Fruit fly (Drosophila melanogaster) whole organism, pupa: ENCODE results near the gene CG33791.
A peak's percentile ranks its signal among the peaks of the same experiment; 100 is the strongest.

ENCODE experiments used
- CG10348 ChIP-seq: fragments of 200-800 bp; sonication (Bioruptor generic); IDR thresholded peaks from 2 replicates; pipeline ENCODE4 v1.3.6; 2022; ENCODE audit warnings: missing biosample characterization, missing genetic modification characterization
- CG12605 ChIP-seq: fragments of 200-800 bp; sonication (Bioruptor generic); IDR thresholded peaks from 2 replicates; pipeline ENCODE4 v1.3.6; 2022; ENCODE audit warnings: missing biosample characterization, missing genetic modification characterization
- CG13204 ChIP-seq: fragments of 200-800 bp; sonication (Bioruptor generic); optimal IDR thresholded peaks from 2 replicates; lab custom pipeline; 2018; ENCODE audit warnings: missing biosample characterization, mild to moderate bottlenecking, missing genetic modification characterization, moderate library complexity
- CG14655 ChIP-seq: fragments of 200-800 bp; sonication (Bioruptor generic); optimal IDR thresholded peaks from 3 replicates; lab custom pipeline; 2017; ENCODE audit warnings: mild to moderate bottlenecking, missing biosample characterization, missing genetic modification reagents, missing genetic modification characterization
- CG15710 ChIP-seq: fragments of 200-800 bp; sonication (Bioruptor generic); optimal IDR thresholded peaks from 2 replicates; lab custom pipeline; 2018; ENCODE audit warnings: missing biosample characterization, mild to moderate bottlenecking, missing genetic modification characterization, moderate library complexity
- CG32121 ChIP-seq: fragments of 200-800 bp; sonication (Bioruptor generic); IDR thresholded peaks from 2 replicates; pipeline ENCODE4 v1.3.6; 2022; ENCODE audit warnings: missing biosample characterization, missing genetic modification characterization
- CG34367 ChIP-seq: fragments of 200-800 bp; sonication (Bioruptor generic); optimal IDR thresholded peaks from 2 replicates; lab custom pipeline; 2018; ENCODE audit warnings: missing biosample characterization, mild to moderate bottlenecking, missing genetic modification characterization
- CG4496 ChIP-seq: fragments of 200-800 bp; sonication (Bioruptor generic); IDR thresholded peaks from 3 replicates; pipeline ENCODE4 v1.3.6; 2022; ENCODE audit warnings: missing biosample characterization, missing genetic modification characterization
- CG8159 ChIP-seq: fragments of 200-800 bp; sonication (Bioruptor generic); optimal IDR thresholded peaks from 3 replicates; lab custom pipeline; 2018; ENCODE audit warnings: missing biosample characterization, mild to moderate bottlenecking, missing genetic modification characterization, moderate library complexity
- CG8301 ChIP-seq: fragments of 200-800 bp; sonication (Bioruptor generic); optimal IDR thresholded peaks from 2 replicates; lab custom pipeline; 2018; ENCODE audit warnings: missing biosample characterization, mild to moderate bottlenecking, missing genetic modification characterization
- CG9948 ChIP-seq: fragments of 200-800 bp; sonication (Bioruptor generic); optimal IDR thresholded peaks from 2 replicates; lab custom pipeline; 2018; ENCODE audit warnings: missing biosample characterization, mild to moderate bottlenecking, missing genetic modification characterization, moderate library complexity
- D1 ChIP-seq: fragments of 200-800 bp; sonication (Bioruptor generic); optimal IDR thresholded peaks from 2 replicates; lab custom pipeline; 2018; ENCODE audit warnings: missing biosample characterization, mild to moderate bottlenecking, missing genetic modification characterization, moderate library complexity
- EcR ChIP-seq: fragments of 200-800 bp; sonication (Bioruptor generic); optimal IDR thresholded peaks from 3 replicates; lab custom pipeline; 2019; ENCODE audit warnings: missing biosample characterization, missing genetic modification characterization, mild to moderate bottlenecking, moderate library complexity, missing genetic modification reagents
- Ets98B ChIP-seq: fragments of 200-800 bp; sonication (Bioruptor generic); IDR thresholded peaks from 2 replicates; pipeline ENCODE4 v1.3.6; 2022; ENCODE audit warnings: missing biosample characterization, missing genetic modification characterization
- Pif1A ChIP-seq: fragments of 200-800 bp; sonication (Bioruptor generic); optimal IDR thresholded peaks from 3 replicates; lab custom pipeline; 2016; ENCODE audit warnings: missing biosample characterization, missing genetic modification characterization
- Pif1B ChIP-seq: fragments of 200-800 bp; sonication (Bioruptor generic); optimal IDR thresholded peaks from 3 replicates; lab custom pipeline; 2016; ENCODE audit warnings: missing biosample characterization, missing genetic modification characterization
- Snoo ChIP-seq: fragments of 200-800 bp; sonication (Bioruptor generic); optimal IDR thresholded peaks from 3 replicates; lab custom pipeline; 2017; ENCODE audit warnings: missing biosample characterization, mild to moderate bottlenecking, missing genetic modification characterization, inconsistent platforms
- fd96Ca ChIP-seq: fragments of 200-800 bp; sonication (Bioruptor generic); IDR thresholded peaks from 3 replicates; pipeline ENCODE4 v1.3.6; 2022; ENCODE audit warnings: missing biosample characterization, missing genetic modification characterization
- gl ChIP-seq: fragments of 200-800 bp; sonication (Bioruptor generic); optimal IDR thresholded peaks from 2 replicates; lab custom pipeline; 2018; ENCODE audit warnings: missing biosample characterization, mild to moderate bottlenecking, missing genetic modification characterization
- rn ChIP-seq: fragments of 200-800 bp; sonication (Bioruptor generic); IDR thresholded peaks from 2 replicates; pipeline ENCODE4 v1.3.6; 2022; ENCODE audit warnings: missing biosample characterization, missing genetic modification characterization

The CG33791 gene

DNA sequence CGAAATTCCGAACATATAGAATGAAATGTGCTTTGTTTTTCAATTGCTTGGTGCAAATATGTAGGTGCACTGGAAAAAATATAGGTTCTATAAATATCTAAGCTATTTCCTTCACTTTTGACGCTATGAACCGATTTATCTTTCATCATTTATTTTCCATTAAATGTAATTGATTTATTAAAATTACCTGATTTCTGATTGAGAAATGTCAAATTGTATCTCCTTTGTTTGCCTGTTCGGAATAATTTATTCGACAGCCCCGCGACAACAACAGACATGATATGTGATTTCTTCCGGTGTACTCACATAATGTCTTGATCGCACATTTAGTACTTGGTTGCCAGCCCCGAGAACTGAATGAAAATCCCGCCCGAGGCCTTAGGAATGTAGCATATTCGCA lies 6.9 kb downstream of the CG33791 start:
- peak; percentile 40 for TF ChIP-seq CG8159 (tag; lab: Kevin White, UChicago)
- 0 out of 3 replicates have a peak, but pooled peaks have one; percentile 23 for TF ChIP-seq fd96Ca
- peak; percentile 42 for TF ChIP-seq CG8301 (tag; lab: Kevin White, UChicago)
- TF ChIP-seq EcR (GFP tag; lab: Kevin White, UChicago): no peak
- TF ChIP-seq CG9948 (tag; lab: Kevin White, UChicago): no peak
- peak; percentile 27; the same call in 1 of the 2 replicates for TF ChIP-seq CG10348 (GFP tag; lab: Robert Waterston, UW)
- no peak for TF ChIP-seq CG15710
- peak; percentile 45; the same call in 1 of the 2 replicates for TF ChIP-seq CG32121 (GFP tag; lab: Robert Waterston, UW)
- no peak for TF ChIP-seq CG12605
- peak; percentile 35; the same call in 1 of the 3 replicates for TF ChIP-seq CG4496 (GFP tag; lab: Robert Waterston, UW)
- TF ChIP-seq Pif1A (GFP tag; lab: Kevin White, UChicago): peak; percentile 43
- no peak for TF ChIP-seq Pif1B (GFP tag; lab: Kevin White, UChicago)

DNA sequence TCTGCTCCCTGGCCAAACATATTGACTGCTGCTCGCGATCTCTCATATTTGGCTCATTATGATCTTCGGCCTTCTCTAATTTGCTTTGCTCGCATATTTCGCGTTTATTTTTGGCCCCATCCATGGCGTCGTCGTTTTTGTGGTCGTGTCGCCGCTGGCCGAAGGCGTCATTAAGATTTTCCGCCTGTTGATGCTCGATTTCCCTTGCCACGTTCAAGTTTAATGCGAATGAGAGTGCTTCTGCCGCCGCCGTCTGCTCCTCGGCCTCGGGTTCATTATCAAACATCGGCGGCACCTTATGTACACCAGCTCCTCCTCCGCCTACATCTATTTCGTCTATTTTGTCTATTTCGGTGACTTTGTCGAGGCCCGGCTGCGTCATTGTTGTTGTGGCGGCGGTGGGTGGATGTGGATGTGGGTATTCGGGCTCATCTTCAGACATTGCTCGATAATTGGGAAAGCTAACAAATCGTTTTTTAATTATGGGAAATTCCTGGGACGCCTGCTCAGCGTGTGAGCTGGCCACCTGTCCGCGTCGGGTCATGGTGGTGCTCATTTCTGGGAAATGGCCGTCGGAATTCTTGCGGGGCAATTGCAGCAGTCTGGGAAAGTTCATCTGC lies 11.8 kb downstream of the CG33791 start:
- TF ChIP-seq Ets98B (GFP tag; lab: Robert Waterston, UW) (no peak), D1 (tag; lab: Kevin White, UChicago) (no peak), CG4496 (GFP tag; lab: Robert Waterston, UW) (no peak), gl (no peak), Pif1B (GFP tag; lab: Kevin White, UChicago) (no peak)

DNA sequence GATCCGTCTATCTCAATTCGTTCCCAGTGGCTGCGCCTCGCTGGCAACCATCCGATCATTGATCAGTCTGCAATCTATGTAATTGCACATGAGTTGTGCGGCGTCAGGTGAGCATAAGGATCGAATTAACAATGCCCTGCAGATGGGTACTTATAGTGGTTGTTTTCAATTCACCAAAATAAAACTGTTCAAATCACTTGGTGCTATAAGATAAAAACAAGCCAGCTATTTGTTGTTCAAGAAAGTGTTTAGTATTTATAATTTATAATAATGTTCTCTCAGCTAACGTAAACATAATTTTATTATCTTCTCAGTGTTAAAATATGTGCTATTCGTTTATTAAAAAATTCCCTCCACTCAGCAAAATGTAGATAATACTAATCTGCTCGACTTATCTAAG lies 12.9 kb downstream of the CG33791 start, which contains the start of gene CG12105:
TSS of gene CG12105 (minus strand) at position 101 of the 400 bp plus-strand sequence.
- TF ChIP-seq Ets98B (GFP tag; lab: Robert Waterston, UW): no peak
- no peak for TF ChIP-seq rn (GFP tag; lab: Robert Waterston, UW)

DNA sequence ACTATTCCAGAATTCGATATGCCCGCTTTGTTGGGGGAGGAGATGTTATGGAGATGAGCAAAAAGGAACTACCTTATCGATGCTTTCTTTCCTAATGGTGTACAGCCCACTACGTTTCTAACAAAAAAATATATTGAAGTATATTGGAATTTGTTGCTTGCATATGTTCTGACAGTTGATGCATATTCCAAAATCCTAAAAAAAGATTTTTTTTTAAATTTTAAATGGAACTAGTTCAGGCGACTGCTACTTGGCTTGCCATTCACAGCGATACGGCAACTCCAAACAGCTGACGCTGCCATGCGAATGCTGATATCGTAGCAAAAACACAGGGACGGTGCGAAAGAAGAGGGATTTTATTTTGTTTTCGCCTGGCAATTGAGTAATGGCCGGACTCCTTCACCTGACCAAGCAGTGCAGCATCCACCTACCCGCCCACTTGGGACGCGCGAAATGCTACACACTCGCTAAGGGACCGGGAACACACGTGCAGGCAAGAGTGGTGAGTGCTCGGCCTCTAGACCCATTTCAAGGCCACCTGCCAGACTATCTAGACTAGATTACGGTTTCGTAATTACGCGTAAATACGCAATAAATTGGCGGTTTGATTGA lies 15.5 kb downstream of the CG33791 start, which contains the start of the genes CG13926, ABCB7 and CG33230:
TSS of gene CG13926 (minus strand) at position 43 of the 612 bp plus-strand sequence.
TSS of gene ABCB7 (plus strand) at position 299 of the 612 bp plus-strand sequence.
TSS of gene CG33230 (plus strand) at position 299 of the 612 bp plus-strand sequence.
- TF ChIP-seq CG34367 (tag; lab: Kevin White, UChicago) (no peak), Ets98B (GFP tag; lab: Robert Waterston, UW) (0 out of 2 replicates have a peak, but pooled peaks have one; percentile 17), CG8159 (tag; lab: Kevin White, UChicago) (peak; percentile 23), CG15710 (peak; percentile 6)

DNA sequence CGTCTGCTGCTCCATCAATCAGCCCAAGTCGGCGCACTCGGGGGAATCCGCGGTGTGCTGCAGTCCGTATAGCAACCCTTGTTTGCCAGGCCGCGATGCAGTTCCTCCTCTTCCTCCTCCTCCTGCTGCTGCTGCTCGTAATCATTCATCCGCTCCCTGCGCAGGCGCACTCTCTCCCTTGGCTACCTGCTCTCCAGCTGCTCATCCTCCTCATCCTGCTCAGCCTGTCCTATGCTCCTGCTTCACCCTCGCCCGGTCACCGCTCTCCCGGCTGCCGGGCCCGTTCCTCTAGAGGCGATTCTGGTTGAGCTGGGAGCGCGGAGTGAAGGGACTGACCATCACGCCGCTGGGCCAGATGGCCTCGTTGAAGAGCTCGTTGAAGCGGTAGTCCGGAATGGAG lies 24.2 kb downstream of the CG33791 start:
- TF ChIP-seq Pif1B (GFP tag; lab: Kevin White, UChicago) (no peak), CG13204 (peak; percentile 12)

DNA sequence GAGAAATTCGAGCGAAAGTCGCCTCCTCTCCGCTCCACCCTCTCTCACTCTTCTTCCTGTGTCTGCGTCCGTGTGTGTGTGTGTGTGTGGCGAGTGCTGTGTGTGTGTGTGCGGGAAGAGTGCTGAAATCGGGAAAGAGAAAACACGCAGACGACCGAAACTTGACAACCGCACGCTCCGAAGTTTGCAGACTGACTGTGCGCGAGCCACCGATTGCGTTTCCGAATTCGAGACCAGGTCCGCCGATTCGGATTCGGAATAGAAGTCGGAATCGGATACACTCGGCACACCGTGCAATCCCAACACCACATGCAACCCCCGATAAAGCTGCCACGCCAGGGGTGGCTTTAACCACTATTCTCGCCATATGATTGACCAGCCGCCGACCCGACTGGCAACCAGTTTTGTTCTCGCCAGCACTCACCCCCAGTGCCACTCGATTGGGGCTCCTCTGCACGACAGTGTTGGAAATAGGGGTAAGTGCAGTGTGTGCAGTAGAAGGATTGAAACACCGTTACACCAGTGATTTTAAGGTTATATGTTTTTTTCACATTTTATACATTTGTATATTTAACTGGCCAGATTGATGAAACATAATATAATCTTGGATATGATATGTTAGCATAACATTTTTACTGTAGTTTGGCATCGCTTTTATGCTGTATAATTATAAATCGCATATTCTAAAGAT lies 25.6 kb downstream of the CG33791 start, which contains the start of gene CG13928:
TSS of gene CG13928 (minus strand) at position 202 of the 691 bp plus-strand sequence.
- TF ChIP-seq CG32121 (GFP tag; lab: Robert Waterston, UW) (no peak), CG13204 (peak; percentile 25)

DNA sequence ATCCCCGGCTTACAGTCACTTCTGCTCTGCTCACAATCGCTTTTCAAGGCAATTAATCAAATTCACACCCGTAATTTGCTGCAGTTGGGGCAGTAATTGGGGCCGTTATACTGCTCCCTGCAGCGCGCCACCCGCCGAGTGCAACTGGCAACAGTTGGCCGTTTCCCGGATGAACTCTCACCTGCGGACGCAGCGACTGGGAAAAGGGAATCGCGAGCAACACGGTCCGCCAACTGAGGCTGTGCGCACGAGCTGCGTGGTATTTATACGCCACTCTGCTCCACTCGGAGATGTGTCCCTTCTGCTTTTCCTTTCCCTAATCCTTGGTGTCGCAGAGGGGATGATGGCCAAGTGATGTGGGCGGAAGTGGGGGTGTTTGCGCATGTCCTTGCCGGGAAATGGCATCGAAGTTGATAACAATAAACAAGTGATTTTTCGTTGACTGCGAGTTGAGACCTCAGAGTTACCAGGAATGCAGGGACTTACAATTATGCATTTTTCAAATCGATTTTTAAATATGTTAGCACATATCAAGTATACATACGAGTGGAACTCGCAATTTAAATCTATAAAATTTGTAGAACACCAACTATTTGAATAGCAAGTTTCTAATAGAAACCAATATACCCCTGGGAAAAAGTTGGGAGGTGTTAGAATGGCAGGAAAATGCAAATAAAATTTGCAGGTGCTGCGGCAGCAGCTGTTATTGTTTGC lies 26.5 kb downstream of the CG33791 start, which contains the start of gene GC:
TSS of gene GC (minus strand) at position 238 of the 714 bp plus-strand sequence.
- TF ChIP-seq CG10348 (GFP tag; lab: Robert Waterston, UW) (no peak), Ets98B (GFP tag; lab: Robert Waterston, UW) (0 out of 2 replicates have a peak, but pooled peaks have one; percentile 10), CG12605 (peak; percentile 39; the same call in 1 of the 2 replicates), CG34367 (tag; lab: Kevin White, UChicago) (peak; percentile 13), CG15710 (peak; percentile 6)
- TF ChIP-seq, all 21 proteins: peak for 4

DNA sequence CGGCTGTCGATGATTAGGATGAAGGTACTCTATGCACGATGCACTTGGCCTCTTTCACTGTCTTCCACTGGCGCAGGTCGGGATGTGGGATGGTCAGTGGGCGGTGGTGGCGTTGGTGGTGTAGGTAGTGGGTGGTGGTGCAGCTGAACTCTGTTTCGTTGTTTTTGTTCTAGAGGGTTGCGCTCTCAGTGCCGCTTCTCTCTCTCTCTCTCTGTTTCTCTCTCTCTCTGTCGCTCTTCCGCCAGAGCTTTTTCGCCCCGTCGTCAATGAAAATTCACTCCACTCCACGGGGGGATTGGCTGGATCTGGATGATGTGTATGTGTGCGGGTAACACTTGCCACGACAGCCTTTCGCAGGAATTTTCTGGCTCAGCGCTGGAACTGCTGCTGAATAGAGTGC lies 34.1 kb downstream of the CG33791 start:
- no peak for TF ChIP-seq gl
- no peak for TF ChIP-seq Pif1B (GFP tag; lab: Kevin White, UChicago)
- no peak for TF ChIP-seq Pif1A (GFP tag; lab: Kevin White, UChicago)
- no peak for TF ChIP-seq EcR (GFP tag; lab: Kevin White, UChicago)
- no peak for TF ChIP-seq Snoo (tag; lab: Kevin White, UChicago)
- TF ChIP-seq CG4496 (GFP tag; lab: Robert Waterston, UW): no peak
- no peak for TF ChIP-seq CG15710
- TF ChIP-seq CG8301 (tag; lab: Kevin White, UChicago): no peak
- TF ChIP-seq CG10348 (GFP tag; lab: Robert Waterston, UW): no peak
- TF ChIP-seq Ets98B (GFP tag; lab: Robert Waterston, UW): no peak
- no peak for TF ChIP-seq CG14655 (GFP tag; lab: Kevin White, UChicago)
